Fruit fly (Drosophila melanogaster): ENCODE measurements around the gene RpL7.

DNA sequence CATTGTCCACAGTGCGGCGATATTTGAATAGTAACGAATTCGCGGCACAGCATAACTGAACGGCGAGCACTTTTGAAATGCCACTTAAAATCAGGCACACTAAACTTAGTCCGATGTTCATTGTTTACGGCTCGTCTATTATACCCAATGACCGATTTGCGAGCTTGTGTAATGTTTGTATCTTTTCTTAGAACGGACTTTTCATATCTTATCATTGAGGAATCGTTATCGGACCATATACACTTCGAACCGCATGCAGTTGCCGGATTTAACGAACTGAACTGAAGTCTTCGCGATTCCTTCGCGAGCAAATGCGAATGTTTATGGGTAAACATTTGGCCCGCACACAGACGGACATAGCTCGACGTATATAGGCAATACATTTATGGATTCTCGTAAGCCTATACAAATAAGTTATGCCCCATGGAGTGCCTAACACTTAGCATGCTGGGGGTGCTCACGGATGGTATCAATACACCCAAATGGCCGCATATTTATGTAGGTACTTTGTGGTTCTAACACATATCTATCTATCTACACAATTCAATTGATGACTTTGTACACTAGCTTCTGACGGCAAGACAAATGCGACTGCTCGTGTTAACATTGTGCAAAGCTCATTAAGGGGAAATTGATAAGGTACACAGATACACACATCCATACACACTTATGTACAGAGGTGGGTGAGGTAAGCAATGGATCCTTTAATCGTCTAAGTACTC, 37.1 kb downstream of the RpL7 start, which contains the start of gene mthl15:
- TF ChIP-seq CG8478 (optimal IDR thresholded peaks at IDR 0.05) (no peak), CTCF (optimal IDR thresholded peaks at IDR 0.05) (no peak)
